Fruit fly (Drosophila melanogaster) whole organism, embryonic: Measurements from ENCODE around the gene CheB93b.

Experiments used
- Asciz ChIP-seq: fragments of 200-800 bp; sonication (Bioruptor generic); optimal IDR thresholded peaks from 2 replicates; lab custom pipeline; 2017; ENCODE audit warnings: missing biosample characterization, mild to moderate bottlenecking, missing genetic modification characterization, missing genetic modification reagents
- Bteb2 ChIP-seq: fragments of 200-800 bp; sonication (Bioruptor generic); optimal IDR thresholded peaks from 2 replicates; lab custom pipeline; 2016; ENCODE audit warnings: missing biosample characterization, missing genetic modification characterization
- CG11456 ChIP-seq: fragments of 200-800 bp; sonication (Bioruptor generic); IDR thresholded peaks from 3 replicates; pipeline ENCODE4 v1.3.6; 2022; ENCODE audit warnings: missing biosample characterization, missing genetic modification characterization
- CG11695 ChIP-seq: fragments of 200-800 bp; sonication (Bioruptor generic); IDR thresholded peaks from 3 replicates; pipeline ENCODE4 v1.3.6; 2022; ENCODE audit warnings: missing biosample characterization, missing genetic modification characterization
- CG12219 ChIP-seq: fragments of 200-800 bp; sonication (Bioruptor generic); optimal IDR thresholded peaks from 3 replicates; lab custom pipeline; 2018; ENCODE audit warnings: missing biosample characterization, mild to moderate bottlenecking, missing genetic modification characterization
- CG12299 ChIP-seq: fragments of 200-800 bp; sonication (Bioruptor generic); optimal IDR thresholded peaks from 2 replicates; lab custom pipeline; 2018; ENCODE audit warnings: missing biosample characterization, mild to moderate bottlenecking, missing genetic modification characterization
- CG12391 ChIP-seq: fragments of 200-800 bp; sonication (Bioruptor generic); optimal IDR thresholded peaks from 3 replicates; lab custom pipeline; 2018; ENCODE audit warnings: missing biosample characterization, mild to moderate bottlenecking, missing genetic modification characterization, moderate library complexity
- CG13123 ChIP-seq: fragments of 200-800 bp; sonication (Bioruptor generic); optimal IDR thresholded peaks from 2 replicates; lab custom pipeline; 2016; ENCODE audit warnings: missing biosample characterization, missing genetic modification characterization
- CG1529 ChIP-seq: fragments of 200-800 bp; sonication (Bioruptor generic); optimal IDR thresholded peaks from 3 replicates; lab custom pipeline; 2018; ENCODE audit warnings: missing biosample characterization, missing genetic modification characterization
- CG17359 ChIP-seq: fragments of 200-800 bp; sonication (Bioruptor generic); optimal IDR thresholded peaks from 3 replicates; lab custom pipeline; 2018; ENCODE audit warnings: missing biosample characterization, mild to moderate bottlenecking, missing genetic modification characterization, moderate library complexity
- CG2120 ChIP-seq: fragments of 200-800 bp; sonication (Bioruptor generic); optimal IDR thresholded peaks from 3 replicates; lab custom pipeline; 2016; ENCODE audit warnings: missing biosample characterization, missing genetic modification characterization
- CG30020 ChIP-seq: fragments of 200-800 bp; optimal IDR thresholded peaks from 2 replicates; lab custom pipeline; 2019; ENCODE audit warnings: missing biosample characterization, mild to moderate bottlenecking, missing genetic modification characterization, moderate library complexity
- CG3281 ChIP-seq: fragments of 200-800 bp; sonication (Bioruptor generic); optimal IDR thresholded peaks from 3 replicates; lab custom pipeline; 2017; ENCODE audit warnings: missing biosample characterization, mild to moderate bottlenecking, missing genetic modification characterization
- CG3407 ChIP-seq: fragments of 200-800 bp; sonication (Bioruptor generic); optimal IDR thresholded peaks from 2 replicates; lab custom pipeline; 2018; ENCODE audit warnings: missing biosample characterization, mild to moderate bottlenecking, missing genetic modification characterization
- CG4282 ChIP-seq: fragments of 200-800 bp; sonication (Bioruptor generic); optimal IDR thresholded peaks from 2 replicates; lab custom pipeline; 2016; ENCODE audit warnings: missing biosample characterization, missing genetic modification characterization
- CG4730 ChIP-seq: fragments of 200-800 bp; sonication (Bioruptor generic); IDR thresholded peaks from 2 replicates; pipeline ENCODE4 v1.3.6; 2022; ENCODE audit warnings: missing biosample characterization, missing genetic modification characterization
- CG5245 ChIP-seq: fragments of 200-800 bp; sonication (Bioruptor generic); optimal IDR thresholded peaks from 3 replicates; lab custom pipeline; 2016; ENCODE audit warnings: missing biosample characterization, missing genetic modification characterization
- CG5953 ChIP-seq: fragments of 200-800 bp; sonication (Bioruptor generic); IDR thresholded peaks from 2 replicates; pipeline ENCODE4 v1.3.6; 2022; ENCODE audit warnings: missing biosample characterization, missing genetic modification characterization
- CG6254 ChIP-seq: fragments of 200-800 bp; sonication (Bioruptor generic); optimal IDR thresholded peaks from 3 replicates; lab custom pipeline; 2017; ENCODE audit warnings: mild to moderate bottlenecking, missing biosample characterization, missing genetic modification reagents, missing genetic modification characterization
- CG6272 ChIP-seq: fragments of 200-800 bp; sonication (Bioruptor generic); IDR thresholded peaks from 2 replicates; pipeline ENCODE4 v1.3.6; 2022; ENCODE audit warnings: missing biosample characterization, missing genetic modification characterization
- CG7271 ChIP-seq: fragments of 200-800 bp; sonication (Bioruptor generic); optimal IDR thresholded peaks from 2 replicates; lab custom pipeline; 2018; ENCODE audit warnings: missing biosample characterization, mild to moderate bottlenecking, missing genetic modification characterization, moderate library complexity
- CG7987 ChIP-seq: fragments of 200-800 bp; sonication (Bioruptor generic); optimal IDR thresholded peaks from 2 replicates; lab custom pipeline; 2018; ENCODE audit warnings: missing biosample characterization, mild to moderate bottlenecking, missing genetic modification characterization, moderate library complexity
- CG8924 ChIP-seq: fragments of 200-800 bp; optimal IDR thresholded peaks from 3 replicates; lab custom pipeline; 2019; ENCODE audit warnings: missing biosample characterization, mild to moderate bottlenecking, missing genetic modification characterization, moderate library complexity
- CG9817 ChIP-seq: fragments of 200-800 bp; sonication (Bioruptor generic); optimal IDR thresholded peaks from 2 replicates; lab custom pipeline; 2018; ENCODE audit warnings: missing biosample characterization, mild to moderate bottlenecking, missing genetic modification characterization, moderate library complexity
- CG9932 ChIP-seq: fragments of 200-800 bp; sonication (Bioruptor generic); IDR thresholded peaks from 2 replicates; pipeline ENCODE4 v1.3.6; 2022; ENCODE audit warnings: missing biosample characterization, missing genetic modification characterization
- Dll ChIP-seq: fragments of 200-800 bp; sonication (Bioruptor generic); IDR thresholded peaks from 4 replicates; pipeline ENCODE4 v1.3.6; 2022; ENCODE audit warnings: missing biosample characterization, missing genetic modification characterization; ENCODE audit not compliant: partially characterized antibody
- Ets97D ChIP-seq: fragments of 200-800 bp; sonication (Bioruptor generic); optimal IDR thresholded peaks from 3 replicates; lab custom pipeline; 2016; ENCODE audit warnings: missing biosample characterization, missing genetic modification characterization
- Hand ChIP-seq: fragments of 200-800 bp; sonication (Bioruptor generic); optimal IDR thresholded peaks from 2 replicates; lab custom pipeline; 2017; ENCODE audit warnings: mild to moderate bottlenecking, missing biosample characterization, missing genetic modification reagents, missing genetic modification characterization
- Kr ChIP-seq: fragments of 200-800 bp; sonication (Bioruptor generic); optimal IDR thresholded peaks from 2 replicates; lab custom pipeline; 2017; ENCODE audit warnings: missing biosample characterization, mild to moderate bottlenecking, missing genetic modification characterization
- Poxn ChIP-seq: fragments of 200-800 bp; sonication (Bioruptor generic); IDR thresholded peaks from 2 replicates; pipeline ENCODE4 v1.3.6; 2022; ENCODE audit warnings: missing biosample characterization, missing genetic modification characterization
- Ravus ChIP-seq: fragments of 200-800 bp; sonication (Bioruptor generic); IDR thresholded peaks from 2 replicates; pipeline ENCODE4 v1.3.6; 2022; ENCODE audit warnings: missing biosample characterization, missing genetic modification characterization
- Six4 ChIP-seq: fragments of 200-800 bp; sonication (Bioruptor generic); optimal IDR thresholded peaks from 2 replicates; lab custom pipeline; 2016; ENCODE audit warnings: missing biosample characterization, missing genetic modification characterization
- Sox100B ChIP-seq: fragments of 200-800 bp; sonication (Bioruptor generic); optimal IDR thresholded peaks from 3 replicates; lab custom pipeline; 2018; ENCODE audit warnings: missing biosample characterization, mild to moderate bottlenecking, missing genetic modification characterization
- Tbp ChIP-seq: fragments of >200 bp; optimal IDR thresholded peaks from 2 replicates; lab custom pipeline; 2018; ENCODE audit warnings: missing biosample characterization, missing genetic modification characterization
- Xbp1 ChIP-seq: fragments of 200-800 bp; sonication (Bioruptor generic); optimal IDR thresholded peaks from 3 replicates; lab custom pipeline; 2016; ENCODE audit warnings: missing biosample characterization, mild to moderate bottlenecking, missing genetic modification characterization
- ab ChIP-seq: fragments of 200-800 bp; sonication (Bioruptor generic); optimal IDR thresholded peaks from 2 replicates; lab custom pipeline; 2016; ENCODE audit warnings: missing biosample characterization, missing genetic modification characterization
- ase ChIP-seq: fragments of 200-800 bp; sonication (Bioruptor generic); IDR thresholded peaks from 3 replicates; pipeline ENCODE4 v1.3.6; 2022; ENCODE audit warnings: missing biosample characterization, missing genetic modification characterization
- bbx ChIP-seq: fragments of 200-800 bp; sonication (Bioruptor generic); IDR thresholded peaks from 2 replicates; pipeline ENCODE4 v1.3.6; 2022; ENCODE audit warnings: missing biosample characterization, missing genetic modification characterization; ENCODE audit not compliant: partially characterized antibody
- dati ChIP-seq: fragments of 200-800 bp; sonication (Bioruptor generic); IDR thresholded peaks from 2 replicates; pipeline ENCODE4 v1.3.6; 2022; ENCODE audit warnings: missing biosample characterization, missing genetic modification characterization
- eve ChIP-seq, 2 experiments: fragments of >200 bp; optimal IDR thresholded peaks; 2 replicates each; lab custom pipeline; 2017; ENCODE audit warnings: missing biosample characterization in 2 of 2, missing genetic modification characterization in 2 of 2
- fd3F ChIP-seq: fragments of 200-800 bp; sonication (Bioruptor generic); optimal IDR thresholded peaks from 2 replicates; lab custom pipeline; 2018; ENCODE audit warnings: missing biosample characterization, mild to moderate bottlenecking, missing genetic modification characterization, moderate library complexity
- gfzf ChIP-seq: fragments of 200-800 bp; sonication (Bioruptor generic); optimal IDR thresholded peaks from 2 replicates; lab custom pipeline; 2016; ENCODE audit warnings: missing biosample characterization, mild to moderate bottlenecking, missing genetic modification characterization, moderate library complexity
- hbn ChIP-seq: fragments of 200-800 bp; sonication (Bioruptor generic); IDR thresholded peaks from 2 replicates; pipeline ENCODE4 v1.3.6; 2022; ENCODE audit warnings: missing biosample characterization, missing genetic modification characterization; ENCODE audit not compliant: partially characterized antibody
- her ChIP-seq: fragments of 200-800 bp; sonication (Bioruptor generic); optimal IDR thresholded peaks from 2 replicates; lab custom pipeline; 2016; ENCODE audit warnings: missing biosample characterization, missing genetic modification characterization
- mirr ChIP-seq: fragments of 200-800 bp; sonication (Bioruptor generic); optimal IDR thresholded peaks from 3 replicates; lab custom pipeline; 2018; ENCODE audit warnings: missing biosample characterization, mild to moderate bottlenecking, missing genetic modification characterization
- pb ChIP-seq: fragments of 200-800 bp; sonication (Bioruptor generic); optimal IDR thresholded peaks from 3 replicates; lab custom pipeline; 2016; ENCODE audit warnings: missing biosample characterization, missing genetic modification characterization
- prd ChIP-seq, 3 experiments: fragments of >200 bp in 2 of 3; fragments of 200-800 bp in 1 of 3; sonication (Bioruptor generic) in 1 of 3; optimal IDR thresholded peaks in 2 of 3; IDR thresholded peaks in 1 of 3; 2 replicates in 2 of 3; 3 replicates in 1 of 3; pipeline versions ENCODE4 v1.3.6 to Lab custom; 2017 to 2022; ENCODE audit warnings: missing biosample characterization in 1 of 3, missing genetic modification characterization in 1 of 3
- sob ChIP-seq: fragments of 200-800 bp; sonication (Bioruptor generic); IDR thresholded peaks from 2 replicates; pipeline ENCODE4 v1.3.6; 2022; ENCODE audit warnings: missing biosample characterization, missing genetic modification characterization
- trem ChIP-seq: fragments of 200-800 bp; optimal IDR thresholded peaks from 3 replicates; lab custom pipeline; 2019; ENCODE audit warnings: missing biosample characterization, mild to moderate bottlenecking, missing genetic modification characterization, moderate library complexity
- unc-4 ChIP-seq: fragments of 200-800 bp; sonication (Bioruptor generic); IDR thresholded peaks from 2 replicates; pipeline ENCODE4 v1.3.6; 2022; ENCODE audit warnings: missing biosample characterization, missing genetic modification characterization; ENCODE audit not compliant: partially characterized antibody
- yki ChIP-seq: fragments of >200 bp; optimal IDR thresholded peaks from 3 replicates; lab custom pipeline; 2018

The CheB93b gene

dm6 chr3R:21378595-21378994 is 30.3 kb upstream of the CheB93b start, which contains the start of gene tin (continued):
- TF ChIP-seq CG4730 (GFP tag; lab: Robert Waterston, UW), result peak; percentile 94
- TF ChIP-seq Bteb2 (GFP tag; lab: Kevin White, UChicago), result peak; percentile 24
- TF ChIP-seq CG4282 (GFP tag; lab: Kevin White, UChicago), result no peak
- TF ChIP-seq bbx (GFP tag; lab: Robert Waterston, UW), result peak; percentile 65; the same call in 1 of the 2 replicates
- TF ChIP-seq Ets97D (GFP tag; lab: Kevin White, UChicago), result peak; percentile 4
- peak; percentile 87 for TF ChIP-seq CG1529 (GFP tag; lab: Kevin White, UChicago)
- peak; percentile 95 for TF ChIP-seq CG7271 (tag; lab: Kevin White, UChicago)
- no peak for TF ChIP-seq eve (GFP tag; optimal IDR thresholded peaks at IDR 0.05; lab: Kevin White, UChicago)
- peak; percentile 85 for TF ChIP-seq CG3281 (GFP tag; lab: Kevin White, UChicago)
- TF ChIP-seq CG3407 (GFP tag; lab: Kevin White, UChicago), result peak; percentile 89
- peak; percentile 84 for TF ChIP-seq CG5245 (GFP tag; lab: Kevin White, UChicago)
- peak; percentile 97 for TF ChIP-seq CG12391
- TF ChIP-seq gfzf, result no peak
- TF ChIP-seq ab (GFP tag; lab: Kevin White, UChicago), result no peak
- TF ChIP-seq Tbp, result no peak
- peak; percentile 47 for TF ChIP-seq mirr (GFP tag; lab: Kevin White, UChicago)
- TF ChIP-seq CG5953, result peak; percentile 91
- peak; percentile 39 for TF ChIP-seq Hand
- TF ChIP-seq her (GFP tag; lab: Kevin White, UChicago), result no peak
- peak; percentile 92 for TF ChIP-seq CG6254 (GFP tag; lab: Kevin White, UChicago)
- TF ChIP-seq hbn, result peak; percentile 74
- TF ChIP-seq Ravus (GFP tag; lab: Robert Waterston, UW), result peak; percentile 80
- TF ChIP-seq Kr (GFP tag; lab: Kevin White, UChicago), result peak; percentile 18
- no peak for TF ChIP-seq prd (optimal IDR thresholded peaks at IDR 0.05; lab: Kevin White, UChicago)
- TF ChIP-seq prd (GFP tag; IDR thresholded peaks at IDR 0.05; lab: Robert Waterston, UW), result peak; percentile 98
- peak; percentile 90 for TF ChIP-seq Sox100B (GFP tag; lab: Kevin White, UChicago)
- TF ChIP-seq unc-4, result peak; percentile 68
- TF ChIP-seq fd3F (GFP tag; lab: Kevin White, UChicago), result peak; percentile 78
- TF ChIP-seq Six4 (GFP tag; lab: Kevin White, UChicago), result peak; percentile 86
- peak; percentile 92 for TF ChIP-seq Dll (GFP tag; lab: Robert Waterston, UW)
- peak; percentile 94 for TF ChIP-seq CG6272 (GFP tag; lab: Robert Waterston, UW)
- TF ChIP-seq trem, result peak; percentile 94
- peak; percentile 91 for TF ChIP-seq CG11456
- TF ChIP-seq sob (GFP tag; lab: Robert Waterston, UW), result peak; percentile 95
- peak; percentile 83 for TF ChIP-seq CG13123 (GFP tag; lab: Kevin White, UChicago)
- TF ChIP-seq CG9932 (GFP tag; lab: Robert Waterston, UW), result peak; percentile 88
- peak; percentile 90 for TF ChIP-seq Xbp1
- peak; percentile 92 for TF ChIP-seq CG17359 (tag; lab: Kevin White, UChicago)
- peak; percentile 89 for TF ChIP-seq Asciz (GFP tag; lab: Kevin White, UChicago)
- TF ChIP-seq CG7987 (GFP tag; lab: Kevin White, UChicago), result peak; percentile 83
- no peak for TF ChIP-seq yki (lab: Kevin White, UChicago)
- peak; percentile 97 for TF ChIP-seq CG11695
- TF ChIP-seq CG9817 (tag; lab: Kevin White, UChicago), result peak; percentile 78
- peak; percentile 97 for TF ChIP-seq CG8924 (tag; lab: Kevin White, UChicago)
- peak; percentile 67 for TF ChIP-seq CG30020 (tag; lab: Kevin White, UChicago)
- TF ChIP-seq CG12219, result peak; percentile 83
- no peak for TF ChIP-seq pb (GFP tag; lab: Kevin White, UChicago)
- peak; percentile 58; the same call in 1 of the 2 replicates for TF ChIP-seq Poxn (GFP tag; lab: Robert Waterston, UW)
- peak; percentile 85 for TF ChIP-seq dati (GFP tag; lab: Robert Waterston, UW)
- peak; percentile 93 for TF ChIP-seq ase (GFP tag; lab: Robert Waterston, UW)
- TF ChIP-seq CG12299, result peak; percentile 92
- TF ChIP-seq CG2120 (GFP tag; lab: Kevin White, UChicago), result peak; percentile 76
